Fruit fly (Drosophila melanogaster): ENCODE data around the gene alpha-Man-IIa.
A peak's percentile ranks its signal among the peaks of the same experiment; 100 is the strongest.

The alpha-Man-IIa gene

DNA sequence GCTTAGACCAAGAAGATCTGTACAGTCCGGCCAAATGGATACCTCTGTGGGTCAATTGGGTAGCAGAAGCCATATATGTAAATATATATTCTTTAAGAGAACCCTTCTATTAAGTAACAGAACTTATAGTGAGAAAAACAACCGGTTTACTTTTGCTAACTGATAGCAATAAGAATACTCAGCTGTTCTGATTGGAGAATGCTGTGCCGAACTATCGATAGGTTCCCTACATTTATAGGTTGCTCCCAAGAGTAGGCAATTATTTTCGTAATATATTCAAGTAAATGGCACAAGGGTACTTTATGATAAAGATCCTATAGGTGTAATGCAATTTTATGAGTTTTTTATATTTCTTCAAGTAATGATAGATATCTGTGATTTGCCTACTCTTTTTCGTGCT lies 44.0 kb downstream of the alpha-Man-IIa start, which contains the start of gene GstZ1 (continued):
- TF ChIP-seq CG17361 (GFP tag; IDR thresholded peaks at IDR 0.05) (no peak), tll (GFP tag; optimal IDR thresholded peaks at IDR 0.05) (no peak), sob (GFP tag; IDR thresholded peaks at IDR 0.05) (no peak), Nf-YB (GFP tag; optimal IDR thresholded peaks at IDR 0.05) (peak; percentile 65), CG4820 (GFP tag; optimal IDR thresholded peaks at IDR 0.05) (no peak), CG18764 (GFP tag; optimal IDR thresholded peaks at IDR 0.05) (no peak), knrl (GFP tag; IDR thresholded peaks at IDR 0.05; ENCODE audit: partially characterized antibody) (peak; percentile 56; the same call in 1 of the 3 replicates), Atf-2 (GFP tag; optimal IDR thresholded peaks at IDR 0.05) (no peak), fru (optimal IDR thresholded peaks at IDR 0.05) (no peak), CG15073 (GFP tag; optimal IDR thresholded peaks at IDR 0.05) (no peak), CG5180 (GFP tag; optimal IDR thresholded peaks at IDR 0.05) (no peak), Dref (GFP tag; IDR thresholded peaks at IDR 0.05) (no peak), CG12236 (GFP tag; optimal IDR thresholded peaks at IDR 0.05) (no peak), ems (GFP tag; optimal IDR thresholded peaks at IDR 0.05) (no peak), Ets97D (GFP tag; optimal IDR thresholded peaks at IDR 0.05) (no peak), Dbx (GFP tag; IDR thresholded peaks at IDR 0.05) (no peak), CG30020 (tag; optimal IDR thresholded peaks at IDR 0.05) (no peak), CG14667 (GFP tag; IDR thresholded peaks at IDR 0.05) (no peak), ATbp (GFP tag; optimal IDR thresholded peaks at IDR 0.05) (no peak), NFAT (GFP tag; IDR thresholded peaks at IDR 0.05) (no peak), dm (GFP tag; optimal IDR thresholded peaks at IDR 0.05) (no peak), CG1602 (GFP tag; optimal IDR thresholded peaks at IDR 0.05) (no peak), CG7963 (GFP tag; IDR thresholded peaks at IDR 0.05; ENCODE audit: partially characterized antibody) (no peak), CG4282 (GFP tag; optimal IDR thresholded peaks at IDR 0.05) (no peak), CG12155 (GFP tag; optimal IDR thresholded peaks at IDR 0.05) (no peak), corto (GFP tag; optimal IDR thresholded peaks at IDR 0.05) (no peak), esg (GFP tag; conservative IDR thresholded peaks at IDR 0.05) (no peak), CG10543 (GFP tag; optimal IDR thresholded peaks at IDR 0.05) (no peak), Atf3 (GFP tag; optimal IDR thresholded peaks at IDR 0.05) (no peak), ab (GFP tag; optimal IDR thresholded peaks at IDR 0.05) (no peak), CG7372 (GFP tag; IDR thresholded peaks at IDR 0.05) (no peak), fd64A (GFP tag; optimal IDR thresholded peaks at IDR 0.05) (no peak), wek (GFP tag; optimal IDR thresholded peaks at IDR 0.05) (no peak), Nf-YC (tag; optimal IDR thresholded peaks at IDR 0.05) (peak; percentile 76), CG13894 (tag; optimal IDR thresholded peaks at IDR 0.05) (peak; percentile 20), CG11560 (tag; IDR thresholded peaks at IDR 0.05) (no peak), pfk (GFP tag; optimal IDR thresholded peaks at IDR 0.05) (no peak), pnt (GFP tag; optimal IDR thresholded peaks at IDR 0.05) (no peak), CG32532 (GFP tag; IDR thresholded peaks at IDR 0.05) (no peak), NfI (GFP tag; optimal IDR thresholded peaks at IDR 0.05) (no peak), pzg (GFP tag; optimal IDR thresholded peaks at IDR 0.05) (peak; percentile 33), tx (GFP tag; optimal IDR thresholded peaks at IDR 0.05) (no peak), Trl (optimal IDR thresholded peaks at IDR 0.05) (no peak), Trl (GFP tag; optimal IDR thresholded peaks at IDR 0.05) (no peak), CG34422 (GFP tag; IDR thresholded peaks at IDR 0.05) (no peak), CG6272 (GFP tag; IDR thresholded peaks at IDR 0.05) (no peak), Vsx1 (GFP tag; optimal IDR thresholded peaks at IDR 0.05) (no peak), CG11504 (tag; optimal IDR thresholded peaks at IDR 0.05) (no peak), jigr1 (GFP tag; IDR thresholded peaks at IDR 0.05) (no peak), nerfin-1 (tag; optimal IDR thresholded peaks at IDR 0.05) (no peak), Hr51 (GFP tag; optimal IDR thresholded peaks at IDR 0.05) (no peak), stwl (tag; optimal IDR thresholded peaks at IDR 0.05) (peak; percentile 61), trh (GFP tag; optimal IDR thresholded peaks at IDR 0.05) (no peak)
